Fruit fly (Drosophila melanogaster): Measurements from ENCODE around the gene CG14298.

dm6 chr3R:18895227-18895626 is 19.9 kb downstream of the CG14298 start:
- TF ChIP-seq pad (GFP tag; optimal IDR thresholded peaks at IDR 0.05) (peak; percentile 27), CG7101 (tag; optimal IDR thresholded peaks at IDR 0.05) (peak; percentile 42), ovo (GFP tag; optimal IDR thresholded peaks at IDR 0.05) (no peak), CG14711 (tag; optimal IDR thresholded peaks at IDR 0.05) (peak; percentile 19), cic (GFP tag; optimal IDR thresholded peaks at IDR 0.05) (no peak), Mnt (GFP tag; optimal IDR thresholded peaks at IDR 0.05) (no peak), kay (GFP tag; ENCODE audit: borderline replicate concordance) (peak; percentile 44), CG7045 (GFP tag; optimal IDR thresholded peaks at IDR 0.05) (no peak), Clk (GFP tag; optimal IDR thresholded peaks at IDR 0.05) (no peak), CG1620 (GFP tag; optimal IDR thresholded peaks at IDR 0.05) (no peak), CG5204 (GFP tag; optimal IDR thresholded peaks at IDR 0.05) (no peak), CG33017 (tag; optimal IDR thresholded peaks at IDR 0.05) (peak; percentile 11), Hr96 (GFP tag; optimal IDR thresholded peaks at IDR 0.05) (no peak), Crg-1 (GFP tag; optimal IDR thresholded peaks at IDR 0.05) (no peak)

Measured in whole organism, adult.